Worm (Caenorhabditis elegans) whole organism, L4/young adult: ENCODE measurements around the gene gst-20.

Experiments used
- dao-5 ChIP-seq: sonication (generic microtip); optimal IDR thresholded peaks from 2 replicates; lab custom pipeline; 2016; ENCODE audit warnings: missing genotype, missing genetic modification characterization, moderate library complexity, missing compliant biosample characterization
- him-1 ChIP-seq: sonication (generic microtip); optimal IDR thresholded peaks from 2 replicates; lab custom pipeline; 2016; ENCODE audit warnings: missing genotype, missing genetic modification reagents, missing genetic modification characterization, missing compliant biosample characterization

DNA sequence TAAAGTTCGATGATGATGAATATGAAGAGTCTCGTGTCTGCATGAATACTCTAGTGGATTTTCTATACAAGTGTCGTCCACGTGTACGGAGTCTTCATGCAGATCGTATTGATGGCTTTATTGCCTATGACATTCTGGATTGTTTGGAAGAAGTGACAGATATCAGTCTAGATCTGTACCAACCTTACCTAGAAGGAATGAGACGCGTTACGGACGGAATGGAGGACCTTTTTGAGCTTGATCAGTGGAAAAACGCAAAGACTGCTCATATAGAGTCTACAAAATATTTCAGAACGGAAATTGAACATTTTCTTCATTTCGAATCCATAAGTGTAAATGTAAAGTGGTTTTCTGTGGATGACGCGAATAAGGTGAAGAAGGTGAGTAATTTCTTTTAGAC is 38.6 kb upstream of the gst-20 start, which contains the start of gene fbxa-169:
- no peak for TF ChIP-seq him-1 (tag; lab: Kevin White, UChicago)
- no peak for TF ChIP-seq dao-5
